Worm (Caenorhabditis elegans) whole organism, L4/young adult: ENCODE data around the gene ZK105.1.

ENCODE experiments used
- W03F9.2 ChIP-seq: fragments of 150-350 bp; optimal IDR thresholded peaks from 2 replicates; lab custom pipeline; 2014; ENCODE audit warnings: missing biosample characterization, missing genetic modification characterization
- dao-5 ChIP-seq: sonication (generic microtip); optimal IDR thresholded peaks from 2 replicates; lab custom pipeline; 2016; ENCODE audit warnings: missing genotype, missing genetic modification characterization, moderate library complexity, missing compliant biosample characterization
- him-1 ChIP-seq: sonication (generic microtip); optimal IDR thresholded peaks from 2 replicates; lab custom pipeline; 2016; ENCODE audit warnings: missing genotype, missing genetic modification reagents, missing genetic modification characterization, missing compliant biosample characterization

DNA sequence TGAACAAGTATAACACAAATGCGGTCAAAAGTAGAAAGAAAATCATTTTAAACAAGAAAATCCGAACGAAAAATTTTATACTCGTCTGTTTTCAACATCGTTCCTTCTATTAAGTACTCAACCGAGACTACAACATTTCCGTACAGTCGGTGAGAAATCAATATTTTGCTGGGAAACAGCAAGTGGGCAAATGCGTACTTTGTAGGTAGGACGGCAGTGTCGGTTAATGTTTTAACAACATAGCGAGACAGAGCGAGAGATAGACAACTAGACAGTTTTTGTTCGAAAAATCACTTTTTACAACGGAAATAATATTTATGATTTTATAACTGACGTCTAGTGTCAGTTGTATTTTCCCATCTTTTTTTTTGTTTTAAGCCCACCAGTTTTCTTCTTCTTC lies 32.4 kb upstream of the ZK105.1 start, which contains the start of gene cyp-33A1:
- no peak for TF ChIP-seq dao-5 (tag; lab: Kevin White, UChicago)
- TF ChIP-seq W03F9.2 (tag; lab: Kevin White, UChicago), result no peak
- TF ChIP-seq him-1, result no peak
